Fruit fly (Drosophila melanogaster) whole organism, larva: ENCODE results near the gene CG12715.

ENCODE experiments used
- noc ChIP-seq: fragments of 200-800 bp; sonication (Bioruptor generic); optimal IDR thresholded peaks from 3 replicates; lab custom pipeline; 2019; ENCODE audit warnings: missing biosample characterization, mild to moderate bottlenecking, missing genetic modification characterization, moderate library complexity

Gene CG12715

dm6 chrX:13055228-13055627, at the start of gene CG12715:
CG12715 (minus strand) TSS chrX:13055328.
- TF ChIP-seq noc (tag; lab: Kevin White, UChicago) = no peak

- TF ChIP-seq noc (tag; lab: Kevin White, UChicago) = no peak
Measured at dm6 chrX:13104571-13104970, 49.4 kb upstream of the CG12715 start.

DNA sequence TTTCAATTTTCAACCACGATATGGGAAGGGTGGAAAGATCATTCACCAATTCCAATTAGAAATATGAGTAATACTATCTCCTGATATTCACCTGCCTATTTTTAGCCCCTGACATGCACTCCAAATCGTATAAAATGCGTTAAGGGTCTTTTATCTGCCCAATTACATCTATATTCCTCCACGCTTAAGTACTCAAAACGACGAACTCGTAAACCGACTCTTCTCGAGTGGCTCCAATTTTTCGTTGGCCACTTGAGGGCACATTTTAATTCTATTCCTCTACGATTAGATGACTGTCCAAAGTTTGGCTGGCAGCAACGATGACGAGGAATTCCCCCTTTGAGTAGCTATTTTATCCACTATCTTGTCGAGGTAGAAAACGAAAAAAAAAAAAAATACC, 46.7 kb upstream of the CG12715 start:
- no peak for TF ChIP-seq noc (tag; lab: Kevin White, UChicago)

DNA sequence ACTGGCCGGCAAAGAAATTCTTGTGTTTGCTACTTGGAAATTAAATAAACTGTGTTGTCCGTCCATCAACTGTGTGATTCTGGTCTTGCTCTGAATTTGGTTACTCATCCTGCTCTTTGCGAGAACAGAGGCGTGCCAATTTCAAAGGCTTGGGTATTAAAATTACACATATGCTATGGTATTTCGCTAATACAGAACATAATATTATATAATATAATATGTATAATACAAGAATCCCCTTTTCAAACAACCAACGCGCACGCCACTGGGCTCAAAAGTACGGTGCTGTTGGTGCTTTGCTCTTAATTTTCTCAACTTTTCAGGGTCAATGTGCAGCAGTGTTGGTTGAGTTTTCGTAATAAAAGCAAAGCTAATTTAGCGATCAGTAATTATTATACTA, 44.8 kb upstream of the CG12715 start:
- TF ChIP-seq noc (tag; lab: Kevin White, UChicago) = peak; percentile 88

dm6 chrX:13094085-13094764, 39.1 kb upstream of the CG12715 start, which contains the start of gene CG2200:
CG2200 (plus strand) TSS chrX:13094299.
- peak; percentile 46 for TF ChIP-seq noc (tag; lab: Kevin White, UChicago)

dm6 chrX:13091859-13092258, 36.7 kb upstream of the CG12715 start:
- TF ChIP-seq noc (tag; lab: Kevin White, UChicago) = no peak

dm6 chrX:13090656-13091261, 35.6 kb upstream of the CG12715 start, which contains the start of gene lic:
lic (plus strand) TSS chrX:13091145.
- TF ChIP-seq noc (tag; lab: Kevin White, UChicago) = no peak

DNA sequence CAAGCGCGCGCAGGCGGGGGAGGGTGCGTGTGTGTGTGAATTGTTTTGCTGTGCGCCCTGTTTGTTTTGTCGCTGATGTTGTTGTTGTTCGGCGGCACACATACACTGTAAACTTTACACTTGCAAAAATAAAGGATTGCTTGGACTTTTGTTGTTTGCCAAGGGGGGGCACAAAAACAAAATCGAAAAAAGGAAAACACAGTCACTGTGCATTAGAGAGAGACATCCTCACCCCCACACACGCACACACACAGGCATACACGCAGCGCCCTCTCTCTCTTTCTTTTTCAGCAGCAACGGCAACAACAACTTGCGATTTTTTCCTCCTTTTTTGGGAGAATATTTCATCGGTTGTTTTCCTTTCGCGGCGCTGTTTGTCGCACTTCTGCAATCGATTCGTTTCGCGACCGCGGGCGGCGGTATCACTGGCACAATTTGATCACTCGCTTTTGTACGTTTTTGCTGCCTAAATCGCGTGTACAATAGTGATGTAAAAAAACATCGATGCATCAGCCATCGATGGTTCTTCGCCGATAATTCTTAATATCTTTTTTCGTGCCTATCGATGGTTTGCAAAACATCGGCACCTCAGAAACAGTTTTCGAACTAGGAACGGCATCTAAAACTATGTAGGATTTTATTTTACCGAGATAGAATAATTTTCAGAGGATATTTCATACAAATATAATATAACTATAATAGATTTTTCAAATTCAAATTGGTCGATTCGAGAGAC, 35.0 kb upstream of the CG12715 start, which contains the start of gene hep:
hep (minus strand) TSS at position 515 of the 736 bp plus-strand sequence.
- peak; percentile 29 for TF ChIP-seq noc (tag; lab: Kevin White, UChicago)

DNA sequence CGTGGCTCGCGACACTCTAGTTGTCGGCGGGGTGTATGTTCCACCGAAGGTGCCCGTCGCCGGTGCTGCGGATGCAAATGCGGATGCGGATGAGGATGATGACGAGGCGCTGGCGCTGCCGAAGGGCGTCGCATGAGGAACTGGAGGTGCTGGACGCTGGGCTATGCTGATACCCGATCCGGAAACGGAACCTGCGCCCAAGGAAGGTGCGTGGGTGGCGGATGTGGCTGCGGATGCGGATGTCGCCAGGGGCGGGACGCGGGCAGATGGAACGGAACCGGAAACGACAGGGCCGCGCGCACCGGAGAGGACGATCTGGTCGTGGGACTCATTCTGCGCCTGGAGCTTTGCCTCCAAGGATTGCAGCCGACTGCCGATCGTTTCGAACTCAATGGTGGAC, 34.2 kb upstream of the CG12715 start:
- TF ChIP-seq noc (tag; lab: Kevin White, UChicago) = no peak

DNA sequence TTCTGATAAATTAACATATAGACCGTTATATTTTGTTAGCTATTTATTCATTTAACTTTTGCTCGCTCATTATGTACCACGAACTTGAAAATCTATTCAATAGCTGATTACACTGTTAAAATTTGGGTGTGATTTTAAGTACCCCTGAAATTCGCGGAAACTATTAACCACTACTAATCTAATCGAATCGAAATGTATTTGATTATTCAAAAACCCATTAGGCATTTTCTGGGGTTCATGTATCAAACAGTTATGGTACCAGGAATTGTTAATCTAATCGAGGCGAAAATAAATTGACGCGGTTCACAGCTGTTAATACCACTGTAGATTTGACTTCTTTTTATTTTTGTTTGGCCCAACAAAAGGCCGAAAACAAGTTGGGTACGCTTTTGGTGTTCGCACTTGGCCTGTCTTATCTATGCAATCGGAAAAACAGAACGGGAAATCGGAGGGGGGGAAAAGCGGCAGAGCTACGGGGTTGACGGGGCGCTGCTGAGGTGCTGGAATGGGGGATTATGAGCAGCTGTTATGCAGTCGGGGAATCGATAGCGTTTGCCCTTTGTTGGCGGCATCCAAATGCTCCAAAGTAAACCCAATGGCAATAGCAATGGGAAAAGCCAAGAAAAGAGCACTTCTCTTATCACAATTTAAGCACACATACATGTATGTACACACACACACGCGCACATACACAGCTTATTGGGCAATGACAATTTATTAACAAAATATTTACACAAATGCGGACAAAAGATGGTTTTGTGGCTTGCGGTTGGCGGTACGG, 33.1 kb upstream of the CG12715 start:
- TF ChIP-seq noc (tag; lab: Kevin White, UChicago) = no peak

DNA sequence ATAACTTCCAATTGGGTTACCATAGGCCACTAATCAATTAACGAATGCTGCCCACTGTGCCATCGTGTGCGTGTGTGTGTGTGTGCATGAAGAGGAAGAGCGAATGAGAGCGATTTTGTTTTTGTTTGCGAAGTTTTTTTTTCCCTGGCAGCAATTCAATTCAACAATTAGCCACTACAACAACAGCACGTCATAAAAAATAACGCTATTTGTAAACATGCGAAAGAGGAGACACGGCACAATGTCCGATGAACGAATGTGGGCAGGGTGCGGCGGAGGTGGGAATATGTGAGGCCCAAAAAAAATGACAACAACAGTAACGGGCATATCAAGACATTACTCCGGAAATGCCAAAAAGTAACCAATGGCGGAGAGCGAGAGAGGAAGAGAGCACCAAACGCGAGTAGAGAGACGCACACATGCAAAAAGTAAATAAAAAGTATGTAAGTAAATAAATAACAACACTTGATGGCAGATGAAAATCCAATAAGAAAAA, 32.3 kb upstream of the CG12715 start:
- TF ChIP-seq noc (tag; lab: Kevin White, UChicago) = peak; percentile 64

dm6 chrX:13023777-13024176, 31.4 kb downstream of the CG12715 start:
- TF ChIP-seq noc (tag; lab: Kevin White, UChicago) = no peak

DNA sequence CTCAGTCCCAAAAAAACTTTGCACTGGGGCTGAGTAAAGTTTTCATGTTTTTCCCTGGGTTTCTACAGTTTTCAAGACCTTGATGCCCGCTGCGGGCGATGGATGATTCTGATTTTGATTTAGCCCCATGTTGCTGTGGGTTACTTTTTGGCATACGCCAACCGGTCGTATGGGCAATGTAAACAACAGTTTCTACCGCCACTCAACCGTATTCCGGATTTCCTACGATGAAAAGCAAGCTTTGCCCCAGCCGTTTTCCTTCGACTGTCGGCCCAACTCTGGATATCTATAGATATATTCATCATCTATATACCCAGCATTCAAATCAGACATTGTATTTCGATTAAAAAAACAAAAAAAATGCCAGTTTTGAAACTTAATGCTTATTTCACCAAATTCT, 33.2 kb downstream of the CG12715 start, which contains the start of gene CG2209:
CG2209 (plus strand) TSS at position 301 of the 400 bp plus-strand sequence.
- TF ChIP-seq noc (tag; lab: Kevin White, UChicago) = no peak

DNA sequence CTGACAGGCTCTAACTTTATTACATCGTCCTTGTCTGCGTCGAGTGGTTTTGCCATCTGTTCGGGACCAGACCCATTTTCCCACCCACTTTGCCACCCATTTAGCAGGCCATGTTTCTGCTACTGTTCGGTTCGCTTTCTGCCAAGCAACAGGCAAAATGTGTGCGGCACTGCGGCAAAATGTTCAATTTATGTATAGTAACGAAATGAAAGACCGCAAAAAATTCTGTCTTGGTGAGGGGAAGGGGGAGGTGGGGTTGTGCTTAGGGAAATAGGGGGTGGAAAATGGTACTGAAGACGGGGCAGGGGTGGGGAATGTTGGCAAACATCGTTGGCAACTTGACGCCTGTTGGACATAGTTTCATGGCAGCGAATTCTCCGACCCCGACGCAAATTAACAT, 42.8 kb downstream of the CG12715 start:
- no peak for TF ChIP-seq noc (tag; lab: Kevin White, UChicago)

DNA sequence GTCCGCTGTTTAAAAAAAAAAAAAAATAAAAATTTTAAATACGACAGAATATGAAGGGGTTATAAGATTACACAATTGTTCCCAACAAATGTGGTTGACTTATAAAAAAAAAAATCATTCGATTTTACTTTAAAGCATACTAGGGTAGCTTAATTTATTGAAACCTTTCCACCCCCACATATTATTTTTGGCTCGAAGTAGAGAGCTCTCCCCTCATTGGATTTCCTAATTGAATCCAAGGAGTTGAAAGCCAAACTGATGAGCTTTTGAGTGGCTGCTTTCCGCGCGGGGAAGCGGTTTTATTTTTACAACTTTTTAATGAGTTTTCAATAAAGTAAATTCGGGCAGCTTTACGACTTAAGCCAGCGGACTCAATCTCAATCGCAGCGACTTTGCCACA, 50.3 kb downstream of the CG12715 start, which contains the start of gene CG15719:
CG15719 (minus strand) TSS at position 101 of the 400 bp plus-strand sequence.
- no peak for TF ChIP-seq noc (tag; lab: Kevin White, UChicago)
